Fruit fly (Drosophila melanogaster) whole organism, embryonic: ENCODE results near the gene Kua.

Source experiments
- ATbp ChIP-seq: fragments of 200-800 bp; sonication (Bioruptor generic); optimal IDR thresholded peaks from 2 replicates; lab custom pipeline; 2017; ENCODE audit warnings: missing biosample characterization, mild to moderate bottlenecking, missing genetic modification characterization, missing genetic modification reagents
- Abd-B ChIP-seq: fragments of 200-800 bp; sonication (Bioruptor generic); optimal IDR thresholded peaks from 2 replicates; lab custom pipeline; 2018; ENCODE audit warnings: missing biosample characterization, mild to moderate bottlenecking, missing genetic modification characterization, moderate library complexity
- CG10462 ChIP-seq: fragments of 200-800 bp; sonication (Bioruptor generic); optimal IDR thresholded peaks from 2 replicates; lab custom pipeline; 2016; ENCODE audit warnings: missing biosample characterization, missing genetic modification characterization
- CG11085 ChIP-seq: fragments of 200-800 bp; sonication (Bioruptor generic); IDR thresholded peaks from 2 replicates; pipeline ENCODE4 v1.3.6; 2022; ENCODE audit warnings: missing biosample characterization, missing genetic modification characterization
- CG11560 ChIP-seq: fragments of 200-800 bp; sonication (Bioruptor generic); IDR thresholded peaks from 3 replicates; pipeline ENCODE4 v1.3.6; 2022; ENCODE audit warnings: missing biosample characterization, missing genetic modification characterization
- CG13424 ChIP-seq: fragments of 200-800 bp; sonication (Bioruptor generic); optimal IDR thresholded peaks from 2 replicates; lab custom pipeline; 2019; ENCODE audit warnings: missing biosample characterization, mild to moderate bottlenecking, missing genetic modification characterization, moderate library complexity
- CG13894 ChIP-seq: fragments of 200-800 bp; sonication (Bioruptor generic); optimal IDR thresholded peaks from 3 replicates; lab custom pipeline; 2018; ENCODE audit warnings: missing biosample characterization, mild to moderate bottlenecking, missing genetic modification characterization, moderate library complexity
- CG14050 ChIP-seq: fragments of 200-800 bp; sonication (Bioruptor generic); IDR thresholded peaks from 3 replicates; pipeline ENCODE4 v1.3.6; 2022; ENCODE audit warnings: missing biosample characterization, missing genetic modification characterization
- CG15696 ChIP-seq: fragments of 200-800 bp; sonication (Bioruptor generic); optimal IDR thresholded peaks from 2 replicates; lab custom pipeline; 2019; ENCODE audit warnings: missing biosample characterization, mild to moderate bottlenecking, missing genetic modification characterization, moderate library complexity
- CG1832 ChIP-seq: fragments of 200-800 bp; sonication (Bioruptor generic); optimal IDR thresholded peaks from 2 replicates; lab custom pipeline; 2017; ENCODE audit warnings: missing biosample characterization, mild to moderate bottlenecking, missing genetic modification characterization, inconsistent platforms
- CG2116 ChIP-seq: fragments of 200-800 bp; sonication (Bioruptor generic); optimal IDR thresholded peaks from 3 replicates; lab custom pipeline; 2018; ENCODE audit warnings: missing biosample characterization, mild to moderate bottlenecking, missing genetic modification characterization
- CG2129 ChIP-seq: fragments of 200-800 bp; sonication (Bioruptor generic); IDR thresholded peaks from 2 replicates; pipeline ENCODE4 v1.3.6; 2022; ENCODE audit warnings: missing biosample characterization, missing genetic modification characterization; ENCODE audit not compliant: partially characterized antibody
- CG32772 ChIP-seq: fragments of 200-800 bp; sonication (Bioruptor generic); IDR thresholded peaks from 2 replicates; pipeline ENCODE4 v1.3.6; 2022; ENCODE audit warnings: missing biosample characterization, missing genetic modification characterization
- CG33213 ChIP-seq: fragments of 200-800 bp; sonication (Bioruptor generic); optimal IDR thresholded peaks from 3 replicates; lab custom pipeline; 2016; ENCODE audit warnings: missing biosample characterization, missing genetic modification characterization
- CG3847 ChIP-seq: fragments of 200-800 bp; sonication (Bioruptor generic); IDR thresholded peaks from 2 replicates; pipeline ENCODE4 v1.3.6; 2022; ENCODE audit warnings: missing biosample characterization, missing genetic modification characterization
- CG3995 ChIP-seq: fragments of 200-800 bp; sonication (Bioruptor generic); optimal IDR thresholded peaks from 3 replicates; lab custom pipeline; 2016; ENCODE audit warnings: missing biosample characterization, missing genetic modification characterization
- CG4360 ChIP-seq: fragments of 200-800 bp; sonication (Bioruptor generic); IDR thresholded peaks from 2 replicates; pipeline ENCODE4 v1.3.6; 2022; ENCODE audit warnings: missing biosample characterization, missing genetic modification characterization
- CG6765 ChIP-seq: fragments of 200-800 bp; sonication (Bioruptor generic); optimal IDR thresholded peaks from 3 replicates; lab custom pipeline; 2017; ENCODE audit warnings: missing biosample characterization, mild to moderate bottlenecking, missing genetic modification characterization
- CG7271 ChIP-seq: fragments of 200-800 bp; sonication (Bioruptor generic); optimal IDR thresholded peaks from 2 replicates; lab custom pipeline; 2018; ENCODE audit warnings: missing biosample characterization, mild to moderate bottlenecking, missing genetic modification characterization, moderate library complexity
- CG8924 ChIP-seq: fragments of 200-800 bp; optimal IDR thresholded peaks from 3 replicates; lab custom pipeline; 2019; ENCODE audit warnings: missing biosample characterization, mild to moderate bottlenecking, missing genetic modification characterization, moderate library complexity
- CG9932 ChIP-seq: fragments of 200-800 bp; sonication (Bioruptor generic); IDR thresholded peaks from 2 replicates; pipeline ENCODE4 v1.3.6; 2022; ENCODE audit warnings: missing biosample characterization, missing genetic modification characterization
- CTCF ChIP-seq: fragments of 200-800 bp; sonication (Bioruptor generic); optimal IDR thresholded peaks from 2 replicates; lab custom pipeline; 2017; ENCODE audit warnings: missing biosample characterization, mild to moderate bottlenecking, missing genetic modification characterization, moderate library complexity
- CrebB ChIP-seq: fragments of 200-800 bp; sonication (Bioruptor generic); optimal IDR thresholded peaks from 3 replicates; lab custom pipeline; 2018; ENCODE audit warnings: missing biosample characterization, mild to moderate bottlenecking, missing genetic modification characterization
- Dad ChIP-seq: fragments of 200-800 bp; sonication (Bioruptor generic); optimal IDR thresholded peaks from 3 replicates; lab custom pipeline; 2016; ENCODE audit warnings: missing biosample characterization, missing genetic modification characterization
- Dp ChIP-seq: fragments of 200-800 bp; sonication (Bioruptor generic); optimal IDR thresholded peaks from 2 replicates; lab custom pipeline; 2018; ENCODE audit warnings: missing biosample characterization, mild to moderate bottlenecking, missing genetic modification characterization, moderate library complexity
- H15 ChIP-seq: fragments of 200-800 bp; sonication (Bioruptor generic); IDR thresholded peaks from 3 replicates; pipeline ENCODE4 v1.3.6; 2022; ENCODE audit warnings: missing biosample characterization, missing genetic modification characterization
- HLH3B ChIP-seq: fragments of 200-800 bp; sonication (Bioruptor generic); IDR thresholded peaks from 2 replicates; pipeline ENCODE4 v1.3.6; 2022; ENCODE audit warnings: missing biosample characterization, missing genetic modification characterization
- NC2β ChIP-seq: fragments of 200-800 bp; sonication (Bioruptor generic); optimal IDR thresholded peaks from 2 replicates; lab custom pipeline; 2016; ENCODE audit warnings: missing biosample characterization, missing genetic modification characterization
- Nf-YC ChIP-seq: fragments of 200-800 bp; optimal IDR thresholded peaks from 3 replicates; lab custom pipeline; 2019; ENCODE audit warnings: missing biosample characterization, mild to moderate bottlenecking, missing genetic modification characterization, moderate library complexity
- Oaz ChIP-seq: fragments of 200-800 bp; sonication (Bioruptor generic); IDR thresholded peaks from 2 replicates; pipeline ENCODE4 v1.3.6; 2022; ENCODE audit warnings: missing biosample characterization, missing genetic modification characterization
- Side ChIP-seq: fragments of 200-800 bp; sonication (Bioruptor generic); optimal IDR thresholded peaks from 2 replicates; lab custom pipeline; 2016; ENCODE audit warnings: missing biosample characterization, missing genetic modification characterization
- Stat92E ChIP-seq, 3 experiments: fragments of >200 bp in 2 of 3; fragments of 200-800 bp in 1 of 3; sonication (Bioruptor generic) in 1 of 3; optimal IDR thresholded peaks; 2 replicates each; lab custom pipeline; 2017 to 2019; ENCODE audit warnings: missing biosample characterization in 3 of 3, missing genetic modification characterization in 3 of 3, mild to moderate bottlenecking in 1 of 3, moderate library complexity in 1 of 3
- TFAM ChIP-seq: fragments of 200-800 bp; sonication (Bioruptor generic); optimal IDR thresholded peaks from 2 replicates; lab custom pipeline; 2017; ENCODE audit warnings: missing biosample characterization, missing genetic modification characterization, inconsistent platforms
- Taf1 ChIP-seq: fragments of 200-800 bp; sonication (Bioruptor generic); IDR thresholded peaks from 2 replicates; pipeline ENCODE4 v1.3.6; 2022; ENCODE audit warnings: missing biosample characterization, missing genetic modification characterization
- ash1 ChIP-seq: fragments of 200-800 bp; sonication (Bioruptor generic); optimal IDR thresholded peaks from 2 replicates; lab custom pipeline; 2018; ENCODE audit warnings: missing biosample characterization, mild to moderate bottlenecking, missing genetic modification characterization
- az2 ChIP-seq: fragments of 200-800 bp; sonication (Bioruptor generic); optimal IDR thresholded peaks from 3 replicates; lab custom pipeline; 2016; ENCODE audit warnings: missing biosample characterization, missing genetic modification characterization
- br ChIP-seq: fragments of >200 bp; optimal IDR thresholded peaks from 2 replicates; lab custom pipeline; 2017
- corto ChIP-seq: fragments of 200-800 bp; sonication (Bioruptor generic); optimal IDR thresholded peaks from 2 replicates; lab custom pipeline; 2016; ENCODE audit warnings: missing biosample characterization, mild to moderate bottlenecking, missing genetic modification characterization, moderate library complexity
- crol ChIP-seq: fragments of 200-800 bp; sonication (Bioruptor generic); IDR thresholded peaks from 2 replicates; pipeline ENCODE4 v1.3.6; 2022; ENCODE audit warnings: missing biosample characterization, missing genetic modification characterization
- cwo ChIP-seq: fragments of 200-800 bp; sonication (Bioruptor generic); optimal IDR thresholded peaks from 3 replicates; lab custom pipeline; 2017; ENCODE audit warnings: missing biosample characterization, missing genetic modification characterization, mild to moderate bottlenecking, moderate library complexity, missing genetic modification reagents
- dysf ChIP-seq: fragments of 200-800 bp; sonication (Bioruptor generic); IDR thresholded peaks from 3 replicates; pipeline ENCODE4 v1.3.6; 2022; ENCODE audit warnings: missing biosample characterization, missing genetic modification characterization
- ems ChIP-seq: fragments of 200-800 bp; sonication (Bioruptor generic); optimal IDR thresholded peaks from 3 replicates; lab custom pipeline; 2016; ENCODE audit warnings: missing biosample characterization, missing genetic modification characterization
- en ChIP-seq: fragments of 200-800 bp; sonication (Bioruptor generic); optimal IDR thresholded peaks from 2 replicates; lab custom pipeline; 2016; ENCODE audit warnings: missing biosample characterization, missing genetic modification characterization
- gce ChIP-seq: fragments of 200-800 bp; sonication (Bioruptor generic); IDR thresholded peaks from 3 replicates; pipeline ENCODE4 v1.3.6; 2022; ENCODE audit warnings: missing biosample characterization, missing genetic modification characterization
- kay ChIP-seq: fragments of 200-800 bp; sonication (Bioruptor generic); optimal IDR thresholded peaks from 2 replicates; lab custom pipeline; 2016; ENCODE audit warnings: missing biosample characterization, missing genetic modification characterization
- ken ChIP-seq: fragments of 200-800 bp; sonication (Bioruptor generic); IDR thresholded peaks from 3 replicates; pipeline ENCODE4 v1.3.6; 2022; ENCODE audit warnings: missing biosample characterization, missing genetic modification characterization
- nerfin-2 ChIP-seq: fragments of 200-800 bp; sonication (Bioruptor generic); IDR thresholded peaks from 2 replicates; pipeline ENCODE4 v1.3.6; 2022; ENCODE audit warnings: missing biosample characterization, missing genetic modification characterization; ENCODE audit not compliant: partially characterized antibody
- slbo ChIP-seq: fragments of 200-800 bp; sonication (Bioruptor generic); IDR thresholded peaks from 2 replicates; pipeline ENCODE4 v1.3.6; 2022; ENCODE audit warnings: missing biosample characterization, missing genetic modification characterization
- so ChIP-seq: fragments of 200-800 bp; sonication (Bioruptor generic); IDR thresholded peaks from 3 replicates; pipeline ENCODE4 v1.3.6; 2022; ENCODE audit warnings: missing biosample characterization, missing genetic modification characterization
- unc-4 ChIP-seq: fragments of 200-800 bp; sonication (Bioruptor generic); IDR thresholded peaks from 2 replicates; pipeline ENCODE4 v1.3.6; 2022; ENCODE audit warnings: missing biosample characterization, missing genetic modification characterization; ENCODE audit not compliant: partially characterized antibody
- zen ChIP-seq: fragments of 200-800 bp; sonication (Bioruptor generic); optimal IDR thresholded peaks from 3 replicates; lab custom pipeline; 2018; ENCODE audit warnings: missing biosample characterization, mild to moderate bottlenecking, missing genetic modification characterization, moderate library complexity

Gene Kua

DNA sequence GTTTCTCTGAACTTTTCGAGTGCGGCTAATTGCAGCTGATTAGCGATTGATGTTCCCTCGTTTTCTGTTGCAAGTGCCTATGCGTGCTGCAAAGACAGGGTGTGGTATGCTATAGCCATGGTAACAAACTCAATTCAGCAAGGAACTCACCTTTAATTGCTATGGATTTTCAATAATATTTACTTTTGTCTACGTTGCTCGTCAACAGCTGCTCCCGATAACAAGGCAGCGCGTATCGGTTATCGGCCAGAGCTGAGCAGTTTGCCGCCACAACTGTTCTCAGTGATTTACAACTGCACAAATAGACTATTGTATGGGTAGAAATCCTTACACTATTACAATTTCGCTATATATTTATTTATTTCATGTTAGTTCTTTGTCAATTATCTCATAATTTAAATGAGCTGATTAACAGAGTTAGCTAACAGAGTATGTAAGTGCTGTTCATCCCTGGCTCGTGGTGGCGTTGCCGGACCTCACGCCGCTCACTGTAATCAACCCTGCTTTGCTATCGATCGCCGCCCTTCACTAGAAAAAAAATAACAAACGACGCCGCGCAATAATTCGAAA is 22.1 kb upstream of the Kua start, which contains the start of the genes pr and neb (continued):
- TF ChIP-seq H15 (GFP tag; lab: Robert Waterston, UW): no peak
- TF ChIP-seq CG13894 (tag; lab: Kevin White, UChicago): no peak
- peak; percentile 61 for TF ChIP-seq Abd-B (GFP tag; lab: Kevin White, UChicago)
- no peak for TF ChIP-seq gce (GFP tag; lab: Robert Waterston, UW)
- peak; percentile 49 for TF ChIP-seq CG33213
- peak; percentile 51 for TF ChIP-seq CrebB (tag; lab: Kevin White, UChicago)
- TF ChIP-seq crol (GFP tag; lab: Robert Waterston, UW): no peak
- TF ChIP-seq ken (GFP tag; lab: Robert Waterston, UW): peak; percentile 64; the same call in 2 of the 3 replicates
- TF ChIP-seq so (GFP tag; lab: Robert Waterston, UW): peak; percentile 48; the same call in 1 of the 3 replicates
- TF ChIP-seq CG11085 (GFP tag; lab: Robert Waterston, UW): no peak
- TF ChIP-seq corto (GFP tag; lab: Kevin White, UChicago): no peak
- TF ChIP-seq dysf (GFP tag; lab: Robert Waterston, UW): peak; percentile 63; the same call in 2 of the 3 replicates
- peak in 1 of 3 experiments; percentile 3 for TF ChIP-seq Stat92E (GFP tag; optimal IDR thresholded peaks at IDR 0.05; lab: Kevin White, UChicago)
- peak; percentile 33; the same call in 1 of the 2 replicates for TF ChIP-seq Oaz (GFP tag; lab: Robert Waterston, UW)
- peak; percentile 96 for TF ChIP-seq CG3995 (GFP tag; lab: Kevin White, UChicago)
- TF ChIP-seq CG8924 (tag; lab: Kevin White, UChicago): peak; percentile 59
- TF ChIP-seq az2: peak; percentile 60
- TF ChIP-seq CG1832 (GFP tag; lab: Kevin White, UChicago): no peak
- no peak for TF ChIP-seq CG15696 (tag; lab: Kevin White, UChicago)
- TF ChIP-seq en (GFP tag; lab: Kevin White, UChicago): no peak
- no peak for TF ChIP-seq CG2129 (GFP tag; lab: Robert Waterston, UW)
- no peak for TF ChIP-seq ems
- TF ChIP-seq CG7271: no peak
- no peak for TF ChIP-seq CG6765
- TF ChIP-seq CTCF: no peak
- no peak for TF ChIP-seq br
- TF ChIP-seq ash1 (GFP tag; lab: Kevin White, UChicago): no peak
- TF ChIP-seq Side (GFP tag; lab: Kevin White, UChicago): no peak
- peak; percentile 56 for TF ChIP-seq Dad (GFP tag; lab: Kevin White, UChicago)
- TF ChIP-seq zen: peak; percentile 15
- TF ChIP-seq kay (GFP tag; lab: Kevin White, UChicago): no peak
- peak; percentile 74 for TF ChIP-seq slbo
- TF ChIP-seq nerfin-2 (GFP tag; lab: Robert Waterston, UW): peak; percentile 62
- TF ChIP-seq CG13424 (tag; lab: Kevin White, UChicago): peak; percentile 74
- no peak for TF ChIP-seq Taf1 (GFP tag; lab: Robert Waterston, UW)
- TF ChIP-seq CG14050 (GFP tag; lab: Robert Waterston, UW): peak; percentile 63; the same call in 2 of the 3 replicates
- TF ChIP-seq CG9932 (GFP tag; lab: Robert Waterston, UW): peak; percentile 85
- no peak for TF ChIP-seq CG4360 (GFP tag; lab: Robert Waterston, UW)
- TF ChIP-seq CG2116: peak; percentile 99
- peak; percentile 44; the same call in 1 of the 2 replicates for TF ChIP-seq unc-4 (GFP tag; lab: Robert Waterston, UW)
- peak; percentile 16 for TF ChIP-seq ATbp (GFP tag; lab: Kevin White, UChicago)
- TF ChIP-seq CG3847 (GFP tag; lab: Robert Waterston, UW): peak; percentile 81
- TF ChIP-seq HLH3B (GFP tag; lab: Robert Waterston, UW): peak; percentile 57
- TF ChIP-seq Dp (GFP tag; lab: Kevin White, UChicago): peak; percentile 89
- TF ChIP-seq NC2β (GFP tag; lab: Kevin White, UChicago): no peak
- no peak for TF ChIP-seq TFAM (GFP tag; lab: Kevin White, UChicago)
- TF ChIP-seq CG10462: no peak
- no peak for TF ChIP-seq cwo (GFP tag; lab: Kevin White, UChicago)
- TF ChIP-seq Nf-YC: peak; percentile 49
- peak; percentile 77 for TF ChIP-seq CG32772 (GFP tag; lab: Robert Waterston, UW)
- no peak for TF ChIP-seq CG11560 (tag; lab: Robert Waterston, UW)
